Fruit fly (Drosophila melanogaster) whole organism, embryonic: ENCODE data around the gene uif.
A peak's percentile ranks its signal among the peaks of the same experiment; 100 is the strongest.

Source experiments
- B-H1 ChIP-seq: fragments of 200-800 bp; sonication (Bioruptor generic); IDR thresholded peaks from 3 replicates; pipeline ENCODE4 v1.3.6; 2022; ENCODE audit warnings: missing biosample characterization, missing genetic modification characterization
- CG10274 ChIP-seq: fragments of 200-800 bp; sonication (Bioruptor generic); optimal IDR thresholded peaks from 3 replicates; lab custom pipeline; 2017; ENCODE audit warnings: missing biosample characterization, mild to moderate bottlenecking, missing genetic modification characterization
- CG11696 ChIP-seq: fragments of 200-800 bp; sonication (Bioruptor generic); IDR thresholded peaks from 2 replicates; pipeline ENCODE4 v1.3.6; 2022; ENCODE audit warnings: missing biosample characterization, missing genetic modification characterization
- CG12155 ChIP-seq: fragments of 200-800 bp; sonication (Bioruptor generic); optimal IDR thresholded peaks from 3 replicates; lab custom pipeline; 2016; ENCODE audit warnings: missing biosample characterization, missing genetic modification characterization
- CG12769 ChIP-seq: fragments of 200-800 bp; sonication (Bioruptor generic); optimal IDR thresholded peaks from 2 replicates; lab custom pipeline; 2019; ENCODE audit warnings: missing biosample characterization, mild to moderate bottlenecking, missing genetic modification characterization, moderate library complexity
- CG13424 ChIP-seq: fragments of 200-800 bp; sonication (Bioruptor generic); optimal IDR thresholded peaks from 2 replicates; lab custom pipeline; 2019; ENCODE audit warnings: missing biosample characterization, mild to moderate bottlenecking, missing genetic modification characterization, moderate library complexity
- CG14050 ChIP-seq: fragments of 200-800 bp; sonication (Bioruptor generic); IDR thresholded peaks from 3 replicates; pipeline ENCODE4 v1.3.6; 2022; ENCODE audit warnings: missing biosample characterization, missing genetic modification characterization
- CG15073 ChIP-seq: fragments of 200-800 bp; sonication (Bioruptor generic); optimal IDR thresholded peaks from 2 replicates; lab custom pipeline; 2016; ENCODE audit warnings: missing biosample characterization, missing genetic modification characterization
- CG15601 ChIP-seq: fragments of 200-800 bp; sonication (Bioruptor generic); optimal IDR thresholded peaks from 3 replicates; lab custom pipeline; 2019; ENCODE audit warnings: missing biosample characterization, mild to moderate bottlenecking, missing genetic modification characterization, moderate library complexity
- CG17612 ChIP-seq: fragments of 200-800 bp; sonication (Bioruptor generic); IDR thresholded peaks from 2 replicates; pipeline ENCODE4 v1.3.6; 2022; ENCODE audit warnings: missing biosample characterization, missing genetic modification characterization
- CG2120 ChIP-seq: fragments of 200-800 bp; sonication (Bioruptor generic); optimal IDR thresholded peaks from 3 replicates; lab custom pipeline; 2016; ENCODE audit warnings: missing biosample characterization, missing genetic modification characterization
- CG31365 ChIP-seq: fragments of 200-800 bp; sonication (Bioruptor generic); optimal IDR thresholded peaks from 2 replicates; lab custom pipeline; 2018; ENCODE audit warnings: missing biosample characterization, mild to moderate bottlenecking, missing genetic modification characterization
- CG32532 ChIP-seq: fragments of 200-800 bp; sonication (Bioruptor generic); IDR thresholded peaks from 2 replicates; pipeline ENCODE4 v1.3.6; 2022; ENCODE audit warnings: missing biosample characterization, missing genetic modification characterization
- CG6175 ChIP-seq: fragments of 200-800 bp; sonication (Bioruptor generic); IDR thresholded peaks from 3 replicates; pipeline ENCODE4 v1.3.6; 2022; ENCODE audit warnings: missing biosample characterization, missing genetic modification characterization
- CG7271 ChIP-seq: fragments of 200-800 bp; sonication (Bioruptor generic); optimal IDR thresholded peaks from 2 replicates; lab custom pipeline; 2018; ENCODE audit warnings: missing biosample characterization, mild to moderate bottlenecking, missing genetic modification characterization, moderate library complexity
- CG7745 ChIP-seq: fragments of 200-800 bp; sonication (Bioruptor generic); optimal IDR thresholded peaks from 2 replicates; lab custom pipeline; 2018; ENCODE audit warnings: missing biosample characterization, mild to moderate bottlenecking, missing genetic modification characterization, moderate library complexity
- CG8290 ChIP-seq, 3 experiments: fragments of 200-800 bp; sonication (Bioruptor generic); optimal IDR thresholded peaks; 2 replicates each; lab custom pipeline; 2016 to 2019; ENCODE audit warnings: missing biosample characterization in 3 of 3, missing genetic modification characterization in 3 of 3, mild to moderate bottlenecking in 2 of 3, moderate library complexity in 1 of 3
- CG8944 ChIP-seq: fragments of 200-800 bp; sonication (Bioruptor generic); optimal IDR thresholded peaks from 3 replicates; lab custom pipeline; 2016; ENCODE audit warnings: missing biosample characterization, missing genetic modification characterization
- CkIIα-i1 ChIP-seq: fragments of 200-800 bp; sonication (Bioruptor generic); IDR thresholded peaks from 2 replicates; pipeline ENCODE4 v1.3.6; 2022; ENCODE audit warnings: missing biosample characterization, missing genetic modification characterization
- Dll ChIP-seq: fragments of 200-800 bp; sonication (Bioruptor generic); IDR thresholded peaks from 4 replicates; pipeline ENCODE4 v1.3.6; 2022; ENCODE audit warnings: missing biosample characterization, missing genetic modification characterization; ENCODE audit not compliant: partially characterized antibody
- E2f1 ChIP-seq: fragments of 200-800 bp; sonication (Bioruptor generic); IDR thresholded peaks from 2 replicates; pipeline ENCODE4 v1.3.6; 2022; ENCODE audit warnings: missing biosample characterization, missing genetic modification characterization
- E2f2 ChIP-seq: fragments of 200-800 bp; sonication (Bioruptor generic); IDR thresholded peaks from 2 replicates; pipeline ENCODE4 v1.3.6; 2022; ENCODE audit warnings: missing biosample characterization, missing genetic modification characterization
- Ets97D ChIP-seq: fragments of 200-800 bp; sonication (Bioruptor generic); optimal IDR thresholded peaks from 3 replicates; lab custom pipeline; 2016; ENCODE audit warnings: missing biosample characterization, missing genetic modification characterization
- Hr3 ChIP-seq: fragments of 200-800 bp; sonication (Bioruptor generic); optimal IDR thresholded peaks from 3 replicates; lab custom pipeline; 2016; ENCODE audit warnings: missing biosample characterization, missing genetic modification characterization
- Kr ChIP-seq: fragments of 200-800 bp; sonication (Bioruptor generic); optimal IDR thresholded peaks from 2 replicates; lab custom pipeline; 2017; ENCODE audit warnings: missing biosample characterization, mild to moderate bottlenecking, missing genetic modification characterization
- MBD-R2 ChIP-seq: fragments of 200-800 bp; sonication (Bioruptor generic); IDR thresholded peaks from 2 replicates; pipeline ENCODE4 v1.3.6; 2022; ENCODE audit warnings: missing biosample characterization, missing genetic modification characterization
- NC2β ChIP-seq: fragments of 200-800 bp; sonication (Bioruptor generic); optimal IDR thresholded peaks from 2 replicates; lab custom pipeline; 2016; ENCODE audit warnings: missing biosample characterization, missing genetic modification characterization
- Neu2 ChIP-seq: fragments of 200-800 bp; sonication (Bioruptor generic); optimal IDR thresholded peaks from 3 replicates; lab custom pipeline; 2016; ENCODE audit warnings: missing biosample characterization, missing genetic modification characterization, borderline replicate concordance
- Opbp ChIP-seq: fragments of 200-800 bp; sonication (Bioruptor generic); IDR thresholded peaks from 3 replicates; pipeline ENCODE4 v1.3.6; 2022; ENCODE audit warnings: missing biosample characterization, missing genetic modification characterization; ENCODE audit not compliant: partially characterized antibody
- Stat92E ChIP-seq, 3 experiments: fragments of >200 bp in 2 of 3; fragments of 200-800 bp in 1 of 3; sonication (Bioruptor generic) in 1 of 3; optimal IDR thresholded peaks; 2 replicates each; lab custom pipeline; 2017 to 2019; ENCODE audit warnings: missing biosample characterization in 3 of 3, missing genetic modification characterization in 3 of 3, mild to moderate bottlenecking in 1 of 3, moderate library complexity in 1 of 3
- Trl ChIP-seq, 3 experiments: fragments of >200 bp in 2 of 3; fragments of 200-800 bp in 1 of 3; sonication (Bioruptor generic) in 1 of 3; optimal IDR thresholded peaks; 2 replicates in 1 of 3; 3 replicates in 2 of 3; lab custom pipeline; 2016 to 2017; ENCODE audit warnings: missing biosample characterization in 1 of 3, missing genetic modification characterization in 1 of 3
- al ChIP-seq: fragments of 200-800 bp; sonication (Bioruptor generic); IDR thresholded peaks from 2 replicates; pipeline ENCODE4 v1.3.6; 2022; ENCODE audit warnings: missing biosample characterization, missing genetic modification characterization
- bcd ChIP-seq: fragments of 200-800 bp; sonication (Bioruptor generic); optimal IDR thresholded peaks from 2 replicates; lab custom pipeline; 2017; ENCODE audit warnings: missing biosample characterization, mild to moderate bottlenecking, missing genetic modification characterization
- bowl ChIP-seq: fragments of 200-800 bp; sonication (Bioruptor generic); IDR thresholded peaks from 2 replicates; pipeline ENCODE4 v1.3.6; 2022; ENCODE audit warnings: missing biosample characterization, missing genetic modification characterization
- eyg ChIP-seq: fragments of 200-800 bp; sonication (Bioruptor generic); optimal IDR thresholded peaks from 3 replicates; lab custom pipeline; 2016; ENCODE audit warnings: missing biosample characterization, missing genetic modification characterization
- ham ChIP-seq: fragments of 200-800 bp; sonication (Bioruptor generic); IDR thresholded peaks from 2 replicates; pipeline ENCODE4 v1.3.6; 2022; ENCODE audit warnings: missing biosample characterization, missing genetic modification characterization
- odd ChIP-seq: fragments of 200-800 bp; sonication (Bioruptor generic); optimal IDR thresholded peaks from 2 replicates; lab custom pipeline; 2017; ENCODE audit warnings: missing biosample characterization, mild to moderate bottlenecking, missing genetic modification characterization
- pita ChIP-seq: fragments of 200-800 bp; sonication (Bioruptor generic); optimal IDR thresholded peaks from 2 replicates; lab custom pipeline; 2017; ENCODE audit warnings: missing biosample characterization, mild to moderate bottlenecking, missing genetic modification characterization
- prd ChIP-seq, 3 experiments: fragments of >200 bp in 2 of 3; fragments of 200-800 bp in 1 of 3; sonication (Bioruptor generic) in 1 of 3; optimal IDR thresholded peaks in 2 of 3; IDR thresholded peaks in 1 of 3; 2 replicates in 2 of 3; 3 replicates in 1 of 3; pipeline versions ENCODE4 v1.3.6 to Lab custom; 2017 to 2022; ENCODE audit warnings: missing biosample characterization in 1 of 3, missing genetic modification characterization in 1 of 3
- row ChIP-seq: fragments of 200-800 bp; sonication (Bioruptor generic); IDR thresholded peaks from 3 replicates; pipeline ENCODE4 v1.3.6; 2022; ENCODE audit warnings: missing biosample characterization, missing genetic modification characterization
- scrt ChIP-seq: fragments of 200-800 bp; sonication (Bioruptor generic); optimal IDR thresholded peaks from 2 replicates; lab custom pipeline; 2018; ENCODE audit warnings: missing biosample characterization, mild to moderate bottlenecking, missing genetic modification characterization, moderate library complexity
- sens ChIP-seq: fragments of 200-800 bp; sonication (Bioruptor generic); peaks from one replicate; lab custom pipeline; 2016; ENCODE audit warnings: missing biosample characterization, missing genetic modification characterization
- slou ChIP-seq: fragments of 200-800 bp; sonication (Bioruptor generic); optimal IDR thresholded peaks from 3 replicates; lab custom pipeline; 2016; ENCODE audit warnings: missing biosample characterization, missing genetic modification characterization
- slp2 ChIP-seq: fragments of 200-800 bp; sonication (Bioruptor generic); optimal IDR thresholded peaks from 2 replicates; lab custom pipeline; 2016; ENCODE audit warnings: missing biosample characterization, missing genetic modification characterization
- stwl ChIP-seq: fragments of 200-800 bp; sonication (Bioruptor generic); optimal IDR thresholded peaks from 3 replicates; lab custom pipeline; 2018; ENCODE audit warnings: missing biosample characterization, mild to moderate bottlenecking, missing genetic modification characterization, moderate library complexity
- tx ChIP-seq: fragments of 200-800 bp; sonication (Bioruptor generic); optimal IDR thresholded peaks from 2 replicates; lab custom pipeline; 2016; ENCODE audit warnings: missing biosample characterization, missing genetic modification characterization
- unc-4 ChIP-seq: fragments of 200-800 bp; sonication (Bioruptor generic); IDR thresholded peaks from 2 replicates; pipeline ENCODE4 v1.3.6; 2022; ENCODE audit warnings: missing biosample characterization, missing genetic modification characterization; ENCODE audit not compliant: partially characterized antibody
- unpg ChIP-seq: fragments of 200-800 bp; sonication (Bioruptor generic); optimal IDR thresholded peaks from 3 replicates; lab custom pipeline; 2018; ENCODE audit warnings: missing biosample characterization, mild to moderate bottlenecking, missing genetic modification characterization, moderate library complexity
- zfh2 ChIP-seq: fragments of 200-800 bp; sonication (Bioruptor generic); optimal IDR thresholded peaks from 2 replicates; lab custom pipeline; 2016; ENCODE audit warnings: missing biosample characterization, missing genetic modification characterization

The uif gene

DNA sequence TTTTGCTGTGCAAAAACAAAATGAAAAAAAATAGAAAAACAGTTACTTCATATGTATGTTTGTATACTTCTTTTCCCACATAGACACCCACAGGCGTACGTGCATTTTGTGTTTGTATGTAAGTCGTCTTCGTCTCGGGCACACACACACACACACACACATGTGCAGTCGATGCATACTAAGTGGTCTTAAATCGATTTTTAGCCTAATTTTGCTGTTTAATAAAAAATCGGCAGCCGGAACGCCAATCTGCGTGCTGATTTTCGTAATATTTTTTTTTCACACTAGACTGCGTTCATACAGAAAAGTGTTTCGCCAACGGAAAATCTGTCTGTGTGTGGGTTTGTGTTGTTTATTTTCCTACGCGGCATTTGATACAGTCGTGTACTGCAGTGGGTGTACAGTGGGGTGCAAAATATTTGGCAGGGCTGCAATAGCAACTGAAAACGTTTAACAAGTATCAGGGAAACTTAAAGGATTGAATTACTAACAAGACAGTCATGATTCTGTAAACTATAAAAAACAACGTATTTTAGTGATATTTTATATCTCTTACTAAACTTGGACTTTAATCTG is 23.0 kb upstream of the uif start (continued):
- TF ChIP-seq scrt (GFP tag; lab: Kevin White, UChicago) (no peak), CkIIα-i1 (GFP tag; lab: Robert Waterston, UW) (no peak), CG13424 (tag; lab: Kevin White, UChicago) (peak; percentile 24), CG17612 (no peak), Dll (GFP tag; lab: Robert Waterston, UW) (no peak), al (GFP tag; lab: Robert Waterston, UW) (no peak), eyg (GFP tag; lab: Kevin White, UChicago) (peak; percentile 25), ham (GFP tag; lab: Robert Waterston, UW) (no peak), bowl (GFP tag; lab: Robert Waterston, UW) (no peak), slou (no peak), CG15601 (tag; lab: Kevin White, UChicago) (no peak), CG31365 (no peak), NC2β (GFP tag; lab: Kevin White, UChicago) (no peak), CG12769 (tag; lab: Kevin White, UChicago) (peak; percentile 46), CG8290 (GFP tag; optimal IDR thresholded peaks at IDR 0.05; lab: Kevin White, UChicago) (no peak), CG8290 (tag; optimal IDR thresholded peaks at IDR 0.05; lab: Kevin White, UChicago) (peak in 1 of 2 experiments; percentile 81), B-H1 (GFP tag; lab: Robert Waterston, UW) (peak; percentile 38; the same call in 1 of the 3 replicates), CG7745 (no peak), zfh2 (GFP tag; lab: Kevin White, UChicago) (peak; percentile 1), CG15073 (GFP tag; lab: Kevin White, UChicago) (peak; percentile 100), sens (peak; percentile 92), CG14050 (GFP tag; lab: Robert Waterston, UW) (no peak), bcd (no peak), row (GFP tag; lab: Robert Waterston, UW) (peak; percentile 24; the same call in 1 of the 3 replicates), stwl (tag; lab: Kevin White, UChicago) (no peak), tx (GFP tag; lab: Kevin White, UChicago) (peak; percentile 55), prd (optimal IDR thresholded peaks at IDR 0.05; lab: Kevin White, UChicago) (no peak), prd (GFP tag; IDR thresholded peaks at IDR 0.05; lab: Robert Waterston, UW) (peak; percentile 37; the same call in 1 of the 3 replicates), CG10274 (GFP tag; lab: Kevin White, UChicago) (no peak), Trl (optimal IDR thresholded peaks at IDR 0.05; lab: Kevin White, UChicago) (no peak), Trl (GFP tag; optimal IDR thresholded peaks at IDR 0.05; lab: Kevin White, UChicago) (no peak), unc-4 (no peak), E2f2 (GFP tag; lab: Robert Waterston, UW) (peak; percentile 32; the same call in 1 of the 2 replicates), CG12155 (GFP tag; lab: Kevin White, UChicago) (peak; percentile 29), slp2 (GFP tag; lab: Kevin White, UChicago) (no peak), E2f1 (GFP tag; lab: Robert Waterston, UW) (peak; percentile 60; the same call in 1 of the 2 replicates), CG2120 (peak; percentile 64), Hr3 (GFP tag; lab: Kevin White, UChicago) (no peak), MBD-R2 (GFP tag; lab: Robert Waterston, UW) (0 out of 2 replicates have a peak, but pooled peaks have one; percentile 31), Neu2 (no peak), Ets97D (GFP tag; lab: Kevin White, UChicago) (peak; percentile 12), CG7271 (tag; lab: Kevin White, UChicago) (no peak), CG11696 (GFP tag; lab: Robert Waterston, UW) (no peak), unpg (GFP tag; lab: Kevin White, UChicago) (peak; percentile 4), CG32532 (GFP tag; lab: Robert Waterston, UW) (peak; percentile 65), Stat92E (GFP tag; optimal IDR thresholded peaks at IDR 0.05; lab: Kevin White, UChicago) (no peak), CG6175 (GFP tag; lab: Robert Waterston, UW) (no peak), odd (peak; percentile 27), CG8944 (GFP tag; lab: Kevin White, UChicago) (no peak), Opbp (no peak), Kr (GFP tag; lab: Kevin White, UChicago) (no peak), pita (GFP tag; lab: Kevin White, UChicago) (no peak)
